Fruit fly (Drosophila melanogaster) whole organism, prepupa: Measurements from ENCODE around the gene CG43051.

Experiments used
- Blimp-1 ChIP-seq: fragments of 200-800 bp; sonication (Bioruptor generic); optimal IDR thresholded peaks from 3 replicates; lab custom pipeline; 2017; ENCODE audit warnings: missing biosample characterization, missing genetic modification characterization, mild to moderate bottlenecking, moderate library complexity, missing genetic modification reagents
- CG10631 ChIP-seq: fragments of 200-800 bp; sonication (Bioruptor generic); optimal IDR thresholded peaks from 2 replicates; lab custom pipeline; 2016; ENCODE audit warnings: missing biosample characterization, missing genetic modification characterization
- CG10669 ChIP-seq: fragments of 200-800 bp; sonication (Bioruptor generic); optimal IDR thresholded peaks from 3 replicates; lab custom pipeline; 2018; ENCODE audit warnings: missing biosample characterization, mild to moderate bottlenecking, missing genetic modification characterization, moderate library complexity
- CG11294 ChIP-seq: fragments of 200-800 bp; sonication (Bioruptor generic); IDR thresholded peaks from 2 replicates; pipeline ENCODE4 v1.3.6; 2022; ENCODE audit warnings: missing biosample characterization, missing genetic modification characterization
- CG11762 ChIP-seq: fragments of 200-800 bp; sonication (Bioruptor generic); optimal IDR thresholded peaks from 3 replicates; lab custom pipeline; 2016; ENCODE audit warnings: missing biosample characterization, missing genetic modification characterization; ENCODE audit not compliant: insufficient read depth
- CG11902 ChIP-seq: fragments of 200-800 bp; sonication (Bioruptor generic); optimal IDR thresholded peaks from 3 replicates; lab custom pipeline; 2016; ENCODE audit warnings: missing biosample characterization, missing genetic modification characterization
- CG15336 ChIP-seq: fragments of 200-800 bp; sonication (Bioruptor generic); IDR thresholded peaks from 2 replicates; pipeline ENCODE4 v1.3.6; 2022; ENCODE audit warnings: missing biosample characterization, missing genetic modification characterization
- CG1621 ChIP-seq: fragments of 200-800 bp; sonication (Bioruptor generic); optimal IDR thresholded peaks from 3 replicates; lab custom pipeline; 2018; ENCODE audit warnings: missing biosample characterization, mild to moderate bottlenecking, missing genetic modification characterization
- CG16779 ChIP-seq: fragments of 200-800 bp; sonication (Bioruptor generic); optimal IDR thresholded peaks from 3 replicates; lab custom pipeline; 2017; ENCODE audit warnings: missing biosample characterization, mild to moderate bottlenecking, missing genetic modification characterization
- CG3032 ChIP-seq: fragments of 200-800 bp; optimal IDR thresholded peaks from 2 replicates; lab custom pipeline; 2019; ENCODE audit warnings: missing biosample characterization, mild to moderate bottlenecking, missing genetic modification characterization, moderate library complexity
- CG32006 ChIP-seq: fragments of 200-800 bp; sonication (Bioruptor generic); optimal IDR thresholded peaks from 3 replicates; lab custom pipeline; 2017; ENCODE audit warnings: missing biosample characterization, mild to moderate bottlenecking, missing genetic modification characterization
- CG34406 ChIP-seq: fragments of 200-800 bp; sonication (Bioruptor generic); optimal IDR thresholded peaks from 3 replicates; lab custom pipeline; 2016; ENCODE audit warnings: missing biosample characterization, missing genetic modification characterization
- CG3919 ChIP-seq: fragments of 200-800 bp; sonication (Bioruptor generic); optimal IDR thresholded peaks from 3 replicates; lab custom pipeline; 2016; ENCODE audit warnings: missing biosample characterization, missing genetic modification characterization
- CG6792 ChIP-seq: fragments of 200-800 bp; sonication (Bioruptor generic); optimal IDR thresholded peaks from 3 replicates; lab custom pipeline; 2016; ENCODE audit warnings: missing biosample characterization, missing genetic modification characterization
- CG6808 ChIP-seq: fragments of 200-800 bp; sonication (Bioruptor generic); optimal IDR thresholded peaks from 3 replicates; lab custom pipeline; 2017; ENCODE audit warnings: missing biosample characterization, missing genetic modification characterization, mild to moderate bottlenecking, moderate library complexity, missing genetic modification reagents
- CG6854 ChIP-seq: fragments of 200-800 bp; sonication (Bioruptor generic); optimal IDR thresholded peaks from 2 replicates; lab custom pipeline; 2017; ENCODE audit warnings: missing biosample characterization, mild to moderate bottlenecking, missing genetic modification characterization
- CG7368 ChIP-seq: fragments of 200-800 bp; sonication (Bioruptor generic); optimal IDR thresholded peaks from 3 replicates; lab custom pipeline; 2016; ENCODE audit warnings: missing biosample characterization, missing genetic modification characterization
- CG8319 ChIP-seq: fragments of 200-800 bp; sonication (Bioruptor generic); optimal IDR thresholded peaks from 3 replicates; lab custom pipeline; 2016; ENCODE audit warnings: missing biosample characterization, missing genetic modification characterization
- CG8632 ChIP-seq: fragments of 200-800 bp; sonication (Bioruptor generic); optimal IDR thresholded peaks from 3 replicates; lab custom pipeline; 2016; ENCODE audit warnings: missing biosample characterization, missing genetic modification characterization
- CG9139 ChIP-seq: fragments of 200-800 bp; sonication (Bioruptor generic); optimal IDR thresholded peaks from 3 replicates; lab custom pipeline; 2017; ENCODE audit warnings: missing biosample characterization, mild to moderate bottlenecking, missing genetic modification characterization
- Eip75B ChIP-seq: fragments of 200-800 bp; sonication (Bioruptor generic); optimal IDR thresholded peaks from 3 replicates; lab custom pipeline; 2016; ENCODE audit warnings: missing biosample characterization, missing genetic modification characterization
- Eip78C ChIP-seq: fragments of 200-800 bp; sonication (Bioruptor generic); peaks from one replicate; lab custom pipeline; 2016; ENCODE audit warnings: missing biosample characterization, missing genetic modification characterization
- Eip93F ChIP-seq: fragments of 200-800 bp; sonication (Bioruptor generic); optimal IDR thresholded peaks from 2 replicates; lab custom pipeline; 2016; ENCODE audit warnings: missing biosample characterization, mild to moderate bottlenecking, missing genetic modification characterization
- Ets21C ChIP-seq: fragments of 200-800 bp; sonication (Bioruptor generic); optimal IDR thresholded peaks from 3 replicates; lab custom pipeline; 2016; ENCODE audit warnings: missing biosample characterization, missing genetic modification characterization
- Ets96B ChIP-seq: fragments of 200-800 bp; optimal IDR thresholded peaks from 2 replicates; lab custom pipeline; 2019; ENCODE audit warnings: missing biosample characterization, mild to moderate bottlenecking, missing genetic modification characterization, moderate library complexity
- Hr38 ChIP-seq: sonication (Bioruptor generic); optimal IDR thresholded peaks from 2 replicates; lab custom pipeline; 2016; ENCODE audit warnings: missing biosample characterization, missing genetic modification characterization
- Hr39 ChIP-seq: fragments of 200-800 bp; sonication (Bioruptor generic); optimal IDR thresholded peaks from 2 replicates; lab custom pipeline; 2016; ENCODE audit warnings: missing biosample characterization, missing genetic modification characterization
- Hr4 ChIP-seq: fragments of 200-800 bp; sonication (Bioruptor generic); optimal IDR thresholded peaks from 3 replicates; lab custom pipeline; 2016; ENCODE audit warnings: missing biosample characterization, missing genetic modification characterization
- Lpt ChIP-seq: fragments of 200-800 bp; sonication (Bioruptor generic); optimal IDR thresholded peaks from 3 replicates; lab custom pipeline; 2016; ENCODE audit warnings: missing biosample characterization, missing genetic modification characterization
- Met ChIP-seq: fragments of 200-800 bp; sonication (Bioruptor generic); optimal IDR thresholded peaks from 3 replicates; lab custom pipeline; 2016; ENCODE audit warnings: missing biosample characterization, missing genetic modification characterization
- OdsH ChIP-seq: fragments of 200-800 bp; sonication (Bioruptor generic); optimal IDR thresholded peaks from 3 replicates; lab custom pipeline; 2016; ENCODE audit warnings: missing biosample characterization, missing genetic modification characterization
- Sox102F ChIP-seq: fragments of 200-800 bp; sonication (Bioruptor generic); optimal IDR thresholded peaks from 2 replicates; lab custom pipeline; 2016; ENCODE audit warnings: missing biosample characterization, mild to moderate bottlenecking, missing genetic modification characterization
- Sox14 ChIP-seq: fragments of 200-800 bp; sonication (Bioruptor generic); optimal IDR thresholded peaks from 3 replicates; lab custom pipeline; 2016; ENCODE audit warnings: missing biosample characterization, missing genetic modification characterization
- Sox15 ChIP-seq: fragments of 200-800 bp; sonication (Bioruptor generic); optimal IDR thresholded peaks from 3 replicates; lab custom pipeline; 2016; ENCODE audit warnings: missing biosample characterization, missing genetic modification characterization
- achi ChIP-seq: fragments of 200-800 bp; sonication (Bioruptor generic); optimal IDR thresholded peaks from 3 replicates; lab custom pipeline; 2016; ENCODE audit warnings: missing biosample characterization, missing genetic modification characterization
- acj6 ChIP-seq: fragments of 200-800 bp; sonication (Bioruptor generic); optimal IDR thresholded peaks from 3 replicates; lab custom pipeline; 2016; ENCODE audit warnings: missing biosample characterization, missing genetic modification characterization
- cyc ChIP-seq: fragments of 200-800 bp; sonication (Bioruptor generic); optimal IDR thresholded peaks from 3 replicates; lab custom pipeline; 2016; ENCODE audit warnings: missing biosample characterization, missing genetic modification characterization
- dac ChIP-seq: fragments of 200-800 bp; sonication (Bioruptor generic); optimal IDR thresholded peaks from 2 replicates; lab custom pipeline; 2017; ENCODE audit warnings: missing biosample characterization, mild to moderate bottlenecking, missing genetic modification characterization
- dsx ChIP-seq: fragments of 200-800 bp; optimal IDR thresholded peaks from 3 replicates; lab custom pipeline; 2019; ENCODE audit warnings: missing biosample characterization, mild to moderate bottlenecking, missing genetic modification characterization, moderate library complexity; ENCODE audit not compliant: poor library complexity, severe bottlenecking
- eg ChIP-seq: fragments of 200-800 bp; sonication (Bioruptor generic); IDR thresholded peaks from 3 replicates; pipeline ENCODE4 v1.3.6; 2022; ENCODE audit warnings: missing biosample characterization, missing genetic modification characterization
- fd85E ChIP-seq: fragments of 200-800 bp; sonication (Bioruptor generic); optimal IDR thresholded peaks from 3 replicates; lab custom pipeline; 2016; ENCODE audit warnings: missing biosample characterization, missing genetic modification characterization
- fkh ChIP-seq: fragments of 200-800 bp; sonication (Bioruptor generic); optimal IDR thresholded peaks from 3 replicates; lab custom pipeline; 2017; ENCODE audit warnings: missing biosample characterization, mild to moderate bottlenecking, missing genetic modification characterization, moderate library complexity
- lz ChIP-seq: fragments of 200-800 bp; sonication (Bioruptor generic); optimal IDR thresholded peaks from 3 replicates; lab custom pipeline; 2016; ENCODE audit warnings: missing biosample characterization, missing genetic modification characterization
- net ChIP-seq: fragments of 200-800 bp; sonication (Bioruptor generic); optimal IDR thresholded peaks from 3 replicates; lab custom pipeline; 2016; ENCODE audit warnings: missing biosample characterization, missing genetic modification characterization
- pdm3 ChIP-seq: fragments of 200-800 bp; sonication (Bioruptor generic); optimal IDR thresholded peaks from 3 replicates; lab custom pipeline; 2016; ENCODE audit warnings: missing biosample characterization, missing genetic modification characterization
- salr ChIP-seq, 2 experiments: fragments of 200-800 bp; sonication (Bioruptor generic); optimal IDR thresholded peaks; 3 replicates each; lab custom pipeline; 2016 to 2018; ENCODE audit warnings: missing biosample characterization in 2 of 2, missing genetic modification characterization in 2 of 2, mild to moderate bottlenecking in 1 of 2
- spab ChIP-seq: fragments of 200-800 bp; sonication (Bioruptor generic); optimal IDR thresholded peaks from 2 replicates; lab custom pipeline; 2017; ENCODE audit warnings: missing biosample characterization, mild to moderate bottlenecking, missing genetic modification characterization, missing genetic modification reagents
- ss ChIP-seq, 2 experiments: fragments of 200-800 bp; sonication (Bioruptor generic); optimal IDR thresholded peaks; 2 replicates in 1 of 2; 3 replicates in 1 of 2; lab custom pipeline; 2017 to 2018; ENCODE audit warnings: mild to moderate bottlenecking in 2 of 2, missing biosample characterization in 2 of 2, missing genetic modification characterization in 2 of 2, moderate library complexity in 1 of 2
- svp ChIP-seq: fragments of 200-800 bp; sonication (Bioruptor generic); peaks from one replicate; lab custom pipeline; 2016; ENCODE audit warnings: missing biosample characterization, missing genetic modification characterization
- topi ChIP-seq: fragments of 200-800 bp; sonication (Bioruptor generic); optimal IDR thresholded peaks from 3 replicates; lab custom pipeline; 2016; ENCODE audit warnings: missing biosample characterization, missing genetic modification characterization
- vri ChIP-seq: fragments of 200-800 bp; sonication (Bioruptor generic); optimal IDR thresholded peaks from 3 replicates; lab custom pipeline; 2016; ENCODE audit warnings: missing biosample characterization, mild to moderate bottlenecking, missing genetic modification characterization

Gene CG43051

DNA sequence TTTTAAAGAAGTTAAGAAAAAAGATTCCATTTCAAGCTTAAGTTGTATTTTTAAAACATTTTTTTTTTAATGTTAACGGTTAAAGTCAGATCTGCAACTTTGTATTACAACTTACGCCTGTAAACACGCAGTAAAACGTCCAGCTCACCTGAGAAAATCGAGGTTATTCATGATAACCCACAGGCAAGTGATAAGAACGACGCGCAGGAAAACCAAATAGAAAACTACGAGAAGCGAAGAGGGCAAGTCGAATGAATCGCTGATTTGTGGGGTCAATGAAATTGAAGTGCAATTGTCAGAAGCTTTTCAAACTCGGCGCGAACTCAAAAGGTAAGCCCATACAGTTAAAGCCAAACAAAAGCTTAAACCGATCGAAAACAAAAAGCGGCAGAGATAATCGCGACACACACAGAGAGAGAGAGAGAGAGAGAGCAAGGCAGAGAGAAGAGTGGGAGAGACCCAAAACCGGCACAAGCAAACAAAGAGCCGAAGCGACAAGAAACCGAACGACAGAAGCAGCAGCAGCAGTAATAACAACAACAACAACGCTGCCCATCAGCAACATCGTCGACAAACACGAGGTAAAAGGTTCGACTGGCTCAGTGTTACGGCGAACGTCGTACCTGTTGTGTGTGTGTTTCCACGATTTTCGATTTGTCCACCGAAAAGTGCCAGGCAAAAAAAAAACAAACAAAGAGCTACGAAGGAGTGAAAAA lies at the start of gene CG43051:
Gene CG43051, plus strand, starts transcription at position 602 of the 716 bp plus-strand sequence.
- TF ChIP-seq vri (GFP tag; lab: Kevin White, UChicago): peak; percentile 89
- no peak for TF ChIP-seq CG10669
- peak; percentile 10 for TF ChIP-seq Blimp-1 (GFP tag; lab: Kevin White, UChicago)
- TF ChIP-seq Hr38 (GFP tag; lab: Kevin White, UChicago): no peak
- peak; percentile 14; the same call in 1 of the 2 replicates for TF ChIP-seq CG11294 (GFP tag; lab: Robert Waterston, UW)
- TF ChIP-seq CG11762 (GFP tag; lab: Kevin White, UChicago): no peak
- no peak for TF ChIP-seq CG11902 (GFP tag; lab: Kevin White, UChicago)
- peak; percentile 59 to 67 for TF ChIP-seq ss (GFP tag; optimal IDR thresholded peaks at IDR 0.05; lab: Kevin White, UChicago)
- peak; percentile 77 for TF ChIP-seq Eip93F
- no peak for TF ChIP-seq lz (GFP tag; lab: Kevin White, UChicago)
- TF ChIP-seq achi (GFP tag; lab: Kevin White, UChicago): peak; percentile 28
- TF ChIP-seq CG6792 (GFP tag; lab: Kevin White, UChicago): no peak
- peak; percentile 44 for TF ChIP-seq CG3919 (GFP tag; lab: Kevin White, UChicago)
- peak; percentile 62 for TF ChIP-seq Eip78C (GFP tag; lab: Kevin White, UChicago)
- TF ChIP-seq dsx: peak; percentile 94
- peak; percentile 94 for TF ChIP-seq Sox14 (GFP tag; lab: Kevin White, UChicago)
- no peak for TF ChIP-seq cyc (GFP tag; lab: Kevin White, UChicago)
- no peak for TF ChIP-seq OdsH
- TF ChIP-seq CG6854 (GFP tag; lab: Kevin White, UChicago): peak; percentile 89
- TF ChIP-seq CG1621 (tag; lab: Kevin White, UChicago): peak; percentile 22
- TF ChIP-seq salr (GFP tag; optimal IDR thresholded peaks at IDR 0.05; lab: Kevin White, UChicago): no peak
- TF ChIP-seq CG7368: no peak
- peak; percentile 13 for TF ChIP-seq Ets96B (tag; lab: Kevin White, UChicago)
- no peak for TF ChIP-seq CG10631
- no peak for TF ChIP-seq pdm3 (GFP tag; lab: Kevin White, UChicago)
- TF ChIP-seq CG8319 (GFP tag; lab: Kevin White, UChicago): no peak
- TF ChIP-seq fkh (GFP tag; lab: Kevin White, UChicago): peak; percentile 62
- peak; percentile 60 for TF ChIP-seq CG9139 (GFP tag; lab: Kevin White, UChicago)
- no peak for TF ChIP-seq Sox15 (GFP tag; lab: Kevin White, UChicago)
- peak; percentile 60; the same call in 1 of the 2 replicates for TF ChIP-seq CG15336 (GFP tag; lab: Robert Waterston, UW)
- peak; percentile 75 for TF ChIP-seq Sox102F (GFP tag; lab: Kevin White, UChicago)
- TF ChIP-seq CG3032: no peak
- peak; percentile 66 for TF ChIP-seq CG16779 (tag; lab: Kevin White, UChicago)
- no peak for TF ChIP-seq acj6 (GFP tag; lab: Kevin White, UChicago)
- no peak for TF ChIP-seq Ets21C
- TF ChIP-seq eg (GFP tag; lab: Robert Waterston, UW): 0 out of 3 replicates have a peak, but pooled peaks have one; percentile 28
- no peak for TF ChIP-seq Hr4 (GFP tag; lab: Kevin White, UChicago)
- peak; percentile 53 for TF ChIP-seq Eip75B
- TF ChIP-seq svp (GFP tag; lab: Kevin White, UChicago): peak; percentile 87
- TF ChIP-seq Met (GFP tag; lab: Kevin White, UChicago): peak; percentile 53
- TF ChIP-seq CG34406: no peak
- peak; percentile 44 for TF ChIP-seq net
- TF ChIP-seq fd85E (GFP tag; lab: Kevin White, UChicago): peak; percentile 76
- no peak for TF ChIP-seq topi (GFP tag; lab: Kevin White, UChicago)
- peak; percentile 55 for TF ChIP-seq CG6808 (GFP tag; lab: Kevin White, UChicago)
- TF ChIP-seq Lpt: peak; percentile 17
- no peak for TF ChIP-seq spab (GFP tag; lab: Kevin White, UChicago)
- no peak for TF ChIP-seq dac (GFP tag; lab: Kevin White, UChicago)
- TF ChIP-seq CG32006 (GFP tag; lab: Kevin White, UChicago): no peak
- TF ChIP-seq CG8632 (GFP tag; lab: Kevin White, UChicago): peak; percentile 55
- TF ChIP-seq Hr39: no peak
